Worm (Caenorhabditis elegans) whole organism, L3 larva: ENCODE results near the gene ZK1240.2.

Experiments
- egl-27 ChIP-seq: sonication (generic microtip); optimal IDR thresholded peaks from 4 replicates; lab custom pipeline; 2017; ENCODE audit warnings: missing biosample characterization, missing genetic modification reagents, missing genetic modification characterization
- fkh-2 ChIP-seq: fragments of 150-350 bp; optimal IDR thresholded peaks from 2 replicates; lab custom pipeline; 2014; ENCODE audit warnings: missing biosample characterization, missing genetic modification reagents, missing genetic modification characterization
- hmg-11 ChIP-seq: sonication (generic microtip); optimal IDR thresholded peaks from 2 replicates; lab custom pipeline; 2016; ENCODE audit warnings: missing genetic modification characterization, missing compliant biosample characterization
- mdl-1 ChIP-seq: fragments of 150-350 bp; optimal IDR thresholded peaks from 2 replicates; lab custom pipeline; 2014; ENCODE audit warnings: missing biosample characterization, missing genetic modification characterization
- nhr-12 ChIP-seq: fragments of 150-350 bp; optimal IDR thresholded peaks from 2 replicates; lab custom pipeline; 2014; ENCODE audit warnings: missing biosample characterization, missing genetic modification characterization
- nhr-76 ChIP-seq: fragments of 150-350 bp; sonication (generic microtip); optimal IDR thresholded peaks from 5 replicates; lab custom pipeline; 2014; ENCODE audit warnings: missing biosample characterization, missing genetic modification characterization
- snpc-4 ChIP-seq: fragments of 150-350 bp; optimal IDR thresholded peaks from 2 replicates; lab custom pipeline; 2014; ENCODE audit warnings: missing biosample characterization, missing genetic modification characterization
- ztf-4 ChIP-seq: fragments of 150-350 bp; optimal IDR thresholded peaks from 2 replicates; lab custom pipeline; 2014; ENCODE audit warnings: missing biosample characterization, missing genetic modification characterization

DNA sequence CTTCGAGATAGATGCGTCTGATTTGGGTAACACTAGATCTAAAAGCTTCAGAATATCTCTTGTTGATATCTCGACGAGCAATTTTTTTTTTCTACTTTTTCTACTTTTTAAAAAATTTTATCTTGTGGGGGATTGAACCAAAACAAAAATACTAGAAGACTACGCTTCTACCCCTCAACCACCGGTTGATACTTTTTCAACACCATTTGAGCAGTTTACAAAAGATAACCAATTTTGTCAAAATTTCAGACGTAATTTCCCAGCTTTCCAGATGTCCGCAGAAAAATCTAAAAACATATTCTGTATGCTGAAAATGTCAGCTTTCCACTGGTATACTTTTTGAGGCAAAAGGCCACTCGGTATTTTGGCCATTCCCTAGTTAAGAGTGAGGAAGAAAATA, 18.6 kb upstream of the ZK1240.2 start:
- TF ChIP-seq hmg-11 (tag; lab: Kevin White, UChicago) (no peak), snpc-4 (no peak), mdl-1 (no peak), nhr-12 (tag; lab: Kevin White, UChicago) (no peak), ztf-4 (tag; lab: Kevin White, UChicago) (no peak), nhr-76 (no peak), fkh-2 (tag; lab: Kevin White, UChicago) (no peak), egl-27 (tag; lab: Kevin White, UChicago) (no peak)
